Fruit fly (Drosophila melanogaster) ovary, adult (tissue): ENCODE data around the gene CG12783.

Experiments
- CG17801 ChIP-seq: fragments of 200-800 bp; optimal IDR thresholded peaks from 2 replicates; lab custom pipeline; 2019; ENCODE audit warnings: missing biosample characterization, mild to moderate bottlenecking, missing genetic modification characterization, moderate library complexity; ENCODE audit not compliant: partially characterized antibody

CG12783 gene

DNA sequence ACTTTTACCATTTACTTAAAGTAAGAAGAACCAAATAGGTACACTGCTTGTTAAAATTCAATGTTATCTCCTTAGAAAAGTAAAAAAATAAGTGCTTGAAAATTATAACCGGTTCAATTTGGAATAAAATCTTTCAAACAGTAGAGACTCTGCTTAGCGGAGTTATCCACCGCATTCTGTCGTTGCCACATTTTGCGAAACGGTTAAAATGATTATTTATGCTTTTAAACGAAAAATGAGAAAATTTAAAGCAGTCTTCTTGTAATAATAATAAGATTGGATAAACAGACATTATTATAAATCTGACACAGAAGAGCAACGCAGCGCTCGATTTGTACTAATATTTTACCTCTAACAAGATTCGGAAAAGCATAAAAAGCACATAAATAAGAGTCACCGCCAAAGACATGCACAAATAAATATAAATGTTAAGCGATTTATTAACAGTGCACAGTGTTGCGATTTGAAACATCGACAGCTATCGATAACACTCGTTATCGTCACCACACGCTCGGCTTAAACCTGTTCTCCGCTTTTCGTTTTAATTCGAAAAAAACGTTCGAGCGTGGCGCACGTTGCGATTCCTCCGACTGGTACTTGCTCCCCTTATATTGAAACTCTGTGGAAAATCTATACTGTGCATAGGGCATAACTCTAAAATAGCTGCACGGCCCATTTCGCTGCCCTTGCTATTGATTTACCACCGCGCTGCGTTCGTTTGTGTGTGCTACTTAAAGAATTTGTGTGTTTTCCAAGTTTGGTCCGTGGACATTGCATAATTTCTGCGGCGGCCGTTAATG is 11.8 kb upstream of the CG12783 start, which contains the start of gene Fas1:
Gene Fas1, plus strand, starts transcription at position 489 of the 800 bp plus-strand sequence.
- no peak for TF ChIP-seq CG17801

- TF ChIP-seq CG17801 = no peak
Observed at dm6 chr3R:16624371-16624749, 11.2 kb upstream of the CG12783 start, which contains the start of gene Ccdc114. Gene Ccdc114, minus strand, starts transcription at chr3R:16624717.

dm6 chr3R:16620478-16620877 is 7.3 kb upstream of the CG12783 start, which contains the start of gene CG14893:
Gene CG14893, plus strand, starts transcription at chr3R:16620778.
- TF ChIP-seq CG17801 = no peak

DNA sequence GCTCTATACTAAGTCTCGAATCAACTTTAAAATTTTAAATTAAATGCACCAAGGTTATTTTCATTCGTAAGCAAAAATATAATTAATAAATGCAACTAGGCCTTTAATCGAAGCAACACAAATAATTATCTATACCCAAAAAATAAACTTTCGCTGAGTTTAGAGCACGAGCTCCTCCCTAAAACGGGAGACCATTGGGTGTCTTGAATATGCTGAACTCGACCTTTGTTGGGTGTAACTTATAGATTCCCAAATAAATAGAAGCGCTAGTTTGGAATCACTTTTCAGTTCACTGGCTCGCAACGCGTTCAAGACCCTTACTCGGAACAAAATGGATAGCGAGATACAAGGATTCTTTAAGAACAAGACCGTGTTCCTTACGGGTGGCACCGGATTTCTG is 4.5 kb upstream of the CG12783 start, which contains the start of gene CG17560:
Gene CG17560, plus strand, starts transcription at position 301 of the 400 bp plus-strand sequence.
- no peak for TF ChIP-seq CG17801

- TF ChIP-seq CG17801 = no peak
Observed at dm6 chr3R:16615009-16615408, 1.8 kb upstream of the CG12783 start, which contains the start of gene CG17562. Gene CG17562, plus strand, starts transcription at chr3R:16615309.

- TF ChIP-seq CG17801 = no peak
Observed at dm6 chr3R:16614241-16614640, 1.0 kb upstream of the CG12783 start, which contains the start of gene CG10340. Gene CG10340, minus strand, starts transcription at chr3R:16614391.

DNA sequence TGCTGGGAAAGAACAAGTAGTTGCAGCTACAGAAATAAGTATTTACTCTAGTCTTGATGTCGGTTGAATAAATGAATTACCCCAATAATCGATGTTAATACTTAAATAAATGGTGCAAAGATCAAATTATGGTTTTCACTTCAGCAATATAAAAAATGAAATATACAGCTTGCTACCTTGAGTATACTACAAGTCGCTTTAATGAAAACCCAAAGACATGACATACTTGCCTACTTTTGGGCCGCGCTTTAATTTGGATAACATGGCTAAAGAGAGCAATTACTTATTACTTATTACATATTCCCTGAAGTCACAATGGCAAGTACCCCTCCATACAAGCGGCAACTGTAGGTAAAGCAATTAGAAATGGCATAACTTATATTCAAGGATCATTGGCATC is 2.0 kb downstream of the CG12783 start:
- TF ChIP-seq CG17801 = no peak

DNA sequence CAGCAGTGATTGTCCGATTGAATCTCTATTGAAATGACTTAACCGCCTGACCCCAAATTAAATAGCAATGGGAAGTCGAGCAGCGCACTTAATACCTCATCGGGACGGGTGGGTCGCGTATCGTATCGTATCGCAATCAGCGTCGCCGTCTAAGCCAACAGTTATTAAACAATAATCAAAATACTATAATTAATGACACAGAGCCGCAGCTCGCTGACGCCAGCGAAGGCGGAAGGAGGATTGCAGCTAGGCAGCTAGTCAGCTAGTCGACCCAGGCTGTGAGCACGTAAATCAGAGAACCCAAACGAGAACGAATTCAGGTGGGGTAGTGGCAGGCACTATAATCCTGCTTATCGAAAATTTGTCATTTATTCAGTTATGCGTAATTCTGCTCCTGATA is 4.3 kb downstream of the CG12783 start, which contains the start of gene NPF:
Gene NPF, plus strand, starts transcription at position 301 of the 400 bp plus-strand sequence.
- TF ChIP-seq CG17801 = no peak

DNA sequence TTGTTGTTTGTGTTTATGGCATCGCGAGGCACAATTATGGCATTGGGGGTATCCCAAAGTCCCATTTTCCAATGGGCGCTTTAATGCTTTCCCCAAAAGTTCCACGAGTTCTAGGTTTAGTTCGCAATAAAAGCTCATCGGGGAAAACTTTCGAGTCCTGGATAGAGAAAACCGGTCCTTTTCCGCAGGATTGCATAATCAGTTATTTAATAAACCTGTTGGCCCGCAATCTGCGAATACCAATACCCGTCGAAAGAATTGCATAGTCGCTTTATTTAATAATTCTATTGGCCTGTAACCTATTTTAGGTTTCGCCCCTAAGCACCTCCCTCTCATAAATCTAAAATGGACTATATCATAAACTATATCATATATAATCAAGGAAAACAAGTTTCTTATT is 7.3 kb downstream of the CG12783 start:
- no peak for TF ChIP-seq CG17801

dm6 chr3R:16604715-16605114 is 8.5 kb downstream of the CG12783 start, which contains the start of gene CG10345:
Gene CG10345, minus strand, starts transcription at chr3R:16604861.
- no peak for TF ChIP-seq CG17801

DNA sequence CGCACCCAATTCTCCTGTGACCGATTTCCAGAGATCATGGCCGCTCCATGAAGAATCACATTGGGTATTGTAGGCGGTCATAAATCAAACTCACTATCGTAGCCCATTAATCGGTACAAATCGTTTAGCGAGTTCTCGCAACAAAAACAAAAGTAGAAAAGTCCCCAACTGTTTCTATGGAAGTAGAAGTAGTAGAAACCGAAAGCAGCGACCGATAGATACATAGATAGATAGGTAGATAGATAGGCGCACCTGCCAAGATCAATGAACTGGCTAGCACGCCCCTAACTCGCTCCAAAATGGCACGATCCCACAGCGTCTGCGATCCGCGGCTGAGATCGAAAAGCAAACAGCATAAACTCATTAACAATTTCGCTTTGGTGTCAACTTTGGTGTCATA is 12.5 kb downstream of the CG12783 start:
- no peak for TF ChIP-seq CG17801

- TF ChIP-seq CG17801 = no peak
Observed at dm6 chr3R:16599647-16600046, 13.6 kb downstream of the CG12783 start.

- no peak for TF ChIP-seq CG17801
Observed at dm6 chr3R:16594961-16595360, 18.2 kb downstream of the CG12783 start.

dm6 chr3R:16594056-16594858 is 18.9 kb downstream of the CG12783 start, which contains the start of gene CG14892:
Gene CG14892, plus strand, starts transcription at chr3R:16594414.
- no peak for TF ChIP-seq CG17801

DNA sequence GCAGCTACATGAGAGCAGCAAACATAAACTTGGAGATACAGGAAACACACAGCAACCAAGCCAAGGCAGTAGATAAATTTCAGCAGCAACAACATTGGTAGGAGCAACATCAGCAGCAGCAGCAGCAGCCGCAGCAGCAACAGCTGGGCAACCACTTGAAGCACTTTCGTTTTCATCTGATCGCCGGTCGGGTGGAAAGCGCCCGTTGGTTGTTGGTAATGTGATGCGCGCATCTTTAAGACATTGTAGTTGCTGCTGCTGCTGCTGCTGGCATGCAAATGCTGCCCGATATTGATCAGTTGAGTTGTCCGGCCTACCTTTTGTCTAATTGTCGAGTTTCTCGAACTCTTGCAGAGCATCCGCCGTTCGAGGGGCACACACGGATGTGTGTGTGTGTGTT is 21.8 kb downstream of the CG12783 start:
- no peak for TF ChIP-seq CG17801

DNA sequence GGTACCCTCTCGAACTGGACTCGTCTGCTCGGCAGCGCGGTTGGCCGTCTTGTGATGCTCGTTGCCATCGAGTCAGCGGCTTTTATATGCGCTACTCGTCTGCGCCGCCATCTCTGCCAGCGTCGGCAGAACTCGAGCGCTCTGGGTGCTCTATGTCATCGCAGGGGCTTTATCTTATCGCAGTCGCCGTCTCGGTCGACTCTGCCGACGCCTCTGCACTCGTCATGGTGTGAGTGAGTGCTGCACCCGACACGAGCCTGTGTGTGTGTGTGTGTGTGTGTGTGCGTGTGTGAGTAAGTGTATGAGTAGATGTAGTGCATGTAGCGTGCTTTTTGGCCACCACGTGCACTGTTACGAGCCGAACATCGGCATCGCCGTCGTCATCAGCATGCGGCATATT is 29.6 kb downstream of the CG12783 start, which contains the start of gene Scp2:
Gene Scp2, minus strand, starts transcription at position 59 of the 400 bp plus-strand sequence.
- TF ChIP-seq CG17801 = no peak
